Fruit fly (Drosophila melanogaster) whole organism, embryonic: ENCODE measurements around the gene CG32483.

Source experiments
- Atf6 ChIP-seq: fragments of 200-800 bp; sonication (Bioruptor generic); IDR thresholded peaks from 2 replicates; pipeline ENCODE4 v1.3.6; 2022; ENCODE audit warnings: missing biosample characterization, missing genetic modification characterization
- CG10209 ChIP-seq: fragments of 200-800 bp; sonication (Bioruptor generic); optimal IDR thresholded peaks from 3 replicates; lab custom pipeline; 2017; ENCODE audit warnings: missing biosample characterization, mild to moderate bottlenecking, missing genetic modification characterization, missing genetic modification reagents
- CG11696 ChIP-seq: fragments of 200-800 bp; sonication (Bioruptor generic); IDR thresholded peaks from 2 replicates; pipeline ENCODE4 v1.3.6; 2022; ENCODE audit warnings: missing biosample characterization, missing genetic modification characterization
- CG15011 ChIP-seq: fragments of 200-800 bp; sonication (Bioruptor generic); optimal IDR thresholded peaks from 3 replicates; lab custom pipeline; 2018; ENCODE audit warnings: missing biosample characterization, mild to moderate bottlenecking, missing genetic modification characterization
- CG1603 ChIP-seq: fragments of 200-800 bp; sonication (Bioruptor generic); optimal IDR thresholded peaks from 2 replicates; lab custom pipeline; 2019; ENCODE audit warnings: missing biosample characterization, mild to moderate bottlenecking, missing genetic modification characterization, moderate library complexity
- CG16779 ChIP-seq: fragments of 200-800 bp; sonication (Bioruptor generic); IDR thresholded peaks from 2 replicates; pipeline ENCODE4 v1.3.6; 2022; ENCODE audit warnings: missing biosample characterization, missing genetic modification characterization
- CG16815 ChIP-seq: fragments of 200-800 bp; sonication (Bioruptor generic); optimal IDR thresholded peaks from 3 replicates; lab custom pipeline; 2017; ENCODE audit warnings: missing biosample characterization, mild to moderate bottlenecking, missing genetic modification characterization
- CG17802 ChIP-seq: fragments of 200-800 bp; sonication (Bioruptor generic); optimal IDR thresholded peaks from 2 replicates; lab custom pipeline; 2018; ENCODE audit warnings: missing biosample characterization, mild to moderate bottlenecking, missing genetic modification characterization, moderate library complexity
- CG18599 ChIP-seq: fragments of 200-800 bp; sonication (Bioruptor generic); optimal IDR thresholded peaks from 3 replicates; lab custom pipeline; 2017; ENCODE audit warnings: missing biosample characterization, missing genetic modification characterization, mild to moderate bottlenecking, moderate library complexity, missing genetic modification reagents
- CG18619 ChIP-seq: fragments of 200-800 bp; sonication (Bioruptor generic); optimal IDR thresholded peaks from 3 replicates; lab custom pipeline; 2017; ENCODE audit warnings: missing biosample characterization, mild to moderate bottlenecking, missing genetic modification characterization
- CG32767 ChIP-seq: fragments of 200-800 bp; sonication (Bioruptor generic); IDR thresholded peaks from 2 replicates; pipeline ENCODE4 v1.3.6; 2022; ENCODE audit warnings: missing biosample characterization, missing genetic modification characterization
- CG43689 ChIP-seq: fragments of 200-800 bp; sonication (Bioruptor generic); IDR thresholded peaks from 2 replicates; pipeline ENCODE4 v1.3.6; 2022; ENCODE audit warnings: missing biosample characterization, missing genetic modification characterization
- CG4730 ChIP-seq: fragments of 200-800 bp; sonication (Bioruptor generic); IDR thresholded peaks from 2 replicates; pipeline ENCODE4 v1.3.6; 2022; ENCODE audit warnings: missing biosample characterization, missing genetic modification characterization
- CG7372 ChIP-seq: fragments of 200-800 bp; sonication (Bioruptor generic); IDR thresholded peaks from 2 replicates; pipeline ENCODE4 v1.3.6; 2022; ENCODE audit warnings: missing biosample characterization, missing genetic modification characterization
- CG8388 ChIP-seq: fragments of 200-800 bp; sonication (Bioruptor generic); optimal IDR thresholded peaks from 2 replicates; lab custom pipeline; 2019; ENCODE audit warnings: missing biosample characterization, mild to moderate bottlenecking, missing genetic modification characterization, moderate library complexity
- CG8765 ChIP-seq: fragments of 200-800 bp; sonication (Bioruptor generic); IDR thresholded peaks from 2 replicates; pipeline ENCODE4 v1.3.6; 2022; ENCODE audit warnings: missing biosample characterization, missing genetic modification characterization
- CG9797 ChIP-seq: fragments of 200-800 bp; sonication (Bioruptor generic); optimal IDR thresholded peaks from 3 replicates; lab custom pipeline; 2018; ENCODE audit warnings: missing biosample characterization, mild to moderate bottlenecking, missing genetic modification characterization
- CrebB ChIP-seq: fragments of 200-800 bp; sonication (Bioruptor generic); optimal IDR thresholded peaks from 3 replicates; lab custom pipeline; 2018; ENCODE audit warnings: missing biosample characterization, mild to moderate bottlenecking, missing genetic modification characterization
- E2f2 ChIP-seq: fragments of 200-800 bp; sonication (Bioruptor generic); IDR thresholded peaks from 2 replicates; pipeline ENCODE4 v1.3.6; 2022; ENCODE audit warnings: missing biosample characterization, missing genetic modification characterization
- HHEX ChIP-seq: fragments of 200-800 bp; sonication (Bioruptor generic); optimal IDR thresholded peaks from 3 replicates; lab custom pipeline; 2017; ENCODE audit warnings: missing biosample characterization, mild to moderate bottlenecking, missing genetic modification characterization, missing genetic modification reagents
- Hand ChIP-seq: fragments of 200-800 bp; sonication (Bioruptor generic); optimal IDR thresholded peaks from 2 replicates; lab custom pipeline; 2017; ENCODE audit warnings: mild to moderate bottlenecking, missing biosample characterization, missing genetic modification reagents, missing genetic modification characterization
- Hmr ChIP-seq: fragments of 200-800 bp; sonication (Bioruptor generic); optimal IDR thresholded peaks from 3 replicates; lab custom pipeline; 2017; ENCODE audit warnings: mild to moderate bottlenecking, missing biosample characterization, missing genetic modification reagents, missing genetic modification characterization
- NC2α ChIP-seq: fragments of 200-800 bp; sonication (Bioruptor generic); optimal IDR thresholded peaks from 2 replicates; lab custom pipeline; 2016; ENCODE audit warnings: missing biosample characterization, missing genetic modification characterization
- Ravus ChIP-seq: fragments of 200-800 bp; sonication (Bioruptor generic); IDR thresholded peaks from 2 replicates; pipeline ENCODE4 v1.3.6; 2022; ENCODE audit warnings: missing biosample characterization, missing genetic modification characterization
- Side ChIP-seq: fragments of 200-800 bp; sonication (Bioruptor generic); optimal IDR thresholded peaks from 2 replicates; lab custom pipeline; 2016; ENCODE audit warnings: missing biosample characterization, missing genetic modification characterization
- Sox100B ChIP-seq: fragments of 200-800 bp; sonication (Bioruptor generic); optimal IDR thresholded peaks from 3 replicates; lab custom pipeline; 2018; ENCODE audit warnings: missing biosample characterization, mild to moderate bottlenecking, missing genetic modification characterization
- Sry-δ ChIP-seq: fragments of 200-800 bp; sonication (Bioruptor generic); optimal IDR thresholded peaks from 2 replicates; lab custom pipeline; 2016; ENCODE audit warnings: missing biosample characterization, missing genetic modification characterization
- Ssrp ChIP-seq: fragments of 200-800 bp; sonication (Bioruptor generic); optimal IDR thresholded peaks from 2 replicates; lab custom pipeline; 2018; ENCODE audit warnings: missing biosample characterization, mild to moderate bottlenecking, missing genetic modification characterization, moderate library complexity
- Tbp ChIP-seq: fragments of >200 bp; optimal IDR thresholded peaks from 2 replicates; lab custom pipeline; 2018; ENCODE audit warnings: missing biosample characterization, missing genetic modification characterization
- al ChIP-seq: fragments of 200-800 bp; sonication (Bioruptor generic); IDR thresholded peaks from 2 replicates; pipeline ENCODE4 v1.3.6; 2022; ENCODE audit warnings: missing biosample characterization, missing genetic modification characterization
- br ChIP-seq: fragments of >200 bp; optimal IDR thresholded peaks from 2 replicates; lab custom pipeline; 2017
- cwo ChIP-seq: fragments of 200-800 bp; sonication (Bioruptor generic); optimal IDR thresholded peaks from 3 replicates; lab custom pipeline; 2017; ENCODE audit warnings: missing biosample characterization, missing genetic modification characterization, mild to moderate bottlenecking, moderate library complexity, missing genetic modification reagents
- esg ChIP-seq: fragments of 200-800 bp; sonication (Bioruptor generic); conservative IDR thresholded peaks from 2 replicates; pipeline ENCODE4 v1.3.6; 2022; ENCODE audit warnings: missing biosample characterization, missing genetic modification characterization
- fru ChIP-seq: fragments of >200 bp; optimal IDR thresholded peaks from 2 replicates; lab custom pipeline; 2017
- grn ChIP-seq: fragments of 200-800 bp; sonication (Bioruptor generic); optimal IDR thresholded peaks from 3 replicates; lab custom pipeline; 2017; ENCODE audit warnings: missing biosample characterization, missing genetic modification characterization
- ham ChIP-seq: fragments of 200-800 bp; sonication (Bioruptor generic); IDR thresholded peaks from 2 replicates; pipeline ENCODE4 v1.3.6; 2022; ENCODE audit warnings: missing biosample characterization, missing genetic modification characterization
- lola ChIP-seq, 3 experiments: fragments of >200 bp in 2 of 3; fragments of 200-800 bp in 1 of 3; sonication (Bioruptor generic) in 1 of 3; optimal IDR thresholded peaks; 2 replicates each; lab custom pipeline; 2017 to 2019; ENCODE audit warnings: missing biosample characterization in 3 of 3, missing genetic modification characterization in 3 of 3, mild to moderate bottlenecking in 1 of 3, moderate library complexity in 1 of 3
- nau ChIP-seq: fragments of 200-800 bp; sonication (Bioruptor generic); optimal IDR thresholded peaks from 3 replicates; lab custom pipeline; 2017; ENCODE audit warnings: missing biosample characterization, mild to moderate bottlenecking, missing genetic modification characterization, missing genetic modification reagents
- nom ChIP-seq: fragments of 200-800 bp; sonication (Bioruptor generic); optimal IDR thresholded peaks from 2 replicates; lab custom pipeline; 2017; ENCODE audit warnings: missing biosample characterization, missing genetic modification characterization, mild to moderate bottlenecking, moderate library complexity, missing genetic modification reagents
- onecut ChIP-seq: fragments of 200-800 bp; sonication (Bioruptor generic); IDR thresholded peaks from 2 replicates; pipeline ENCODE4 v1.3.6; 2022; ENCODE audit warnings: missing biosample characterization, missing genetic modification characterization
- org-1 ChIP-seq: fragments of 200-800 bp; sonication (Bioruptor generic); optimal IDR thresholded peaks from 2 replicates; lab custom pipeline; 2017; ENCODE audit warnings: missing biosample characterization, missing genetic modification characterization
- p53 ChIP-seq: fragments of 200-800 bp; sonication (Bioruptor generic); optimal IDR thresholded peaks from 2 replicates; lab custom pipeline; 2016; ENCODE audit warnings: missing biosample characterization, missing genetic modification characterization
- pho ChIP-seq: fragments of 200-800 bp; sonication (Bioruptor generic); optimal IDR thresholded peaks from 2 replicates; lab custom pipeline; 2016; ENCODE audit warnings: missing biosample characterization, missing genetic modification characterization
- repo ChIP-seq: fragments of 200-800 bp; sonication (Bioruptor generic); optimal IDR thresholded peaks from 2 replicates; lab custom pipeline; 2016; ENCODE audit warnings: missing biosample characterization, missing genetic modification characterization
- salm ChIP-seq: fragments of 200-800 bp; sonication (Bioruptor generic); optimal IDR thresholded peaks from 2 replicates; lab custom pipeline; 2018; ENCODE audit warnings: missing biosample characterization, mild to moderate bottlenecking, missing genetic modification characterization
- sim ChIP-seq: fragments of 200-800 bp; sonication (Bioruptor generic); IDR thresholded peaks from 2 replicates; pipeline ENCODE4 v1.3.6; 2022; ENCODE audit warnings: missing biosample characterization, missing genetic modification characterization
- so ChIP-seq: fragments of 200-800 bp; sonication (Bioruptor generic); IDR thresholded peaks from 3 replicates; pipeline ENCODE4 v1.3.6; 2022; ENCODE audit warnings: missing biosample characterization, missing genetic modification characterization
- sug ChIP-seq: fragments of 200-800 bp; optimal IDR thresholded peaks from 2 replicates; lab custom pipeline; 2019; ENCODE audit warnings: missing biosample characterization, mild to moderate bottlenecking, missing genetic modification characterization, moderate library complexity
- ttk ChIP-seq: fragments of 200-800 bp; sonication (Bioruptor generic); IDR thresholded peaks from 2 replicates; pipeline ENCODE4 v2.1.2; 2022; ENCODE audit warnings: missing biosample characterization, missing genetic modification characterization
- vfl ChIP-seq: fragments of 200-800 bp; sonication (Bioruptor generic); optimal IDR thresholded peaks from 2 replicates; lab custom pipeline; 2016; ENCODE audit warnings: missing biosample characterization, missing genetic modification characterization
- wor ChIP-seq: fragments of 200-800 bp; sonication (Bioruptor generic); IDR thresholded peaks from 2 replicates; pipeline ENCODE4 v1.3.6; 2022; ENCODE audit warnings: missing biosample characterization, missing genetic modification characterization

CG32483 gene

DNA sequence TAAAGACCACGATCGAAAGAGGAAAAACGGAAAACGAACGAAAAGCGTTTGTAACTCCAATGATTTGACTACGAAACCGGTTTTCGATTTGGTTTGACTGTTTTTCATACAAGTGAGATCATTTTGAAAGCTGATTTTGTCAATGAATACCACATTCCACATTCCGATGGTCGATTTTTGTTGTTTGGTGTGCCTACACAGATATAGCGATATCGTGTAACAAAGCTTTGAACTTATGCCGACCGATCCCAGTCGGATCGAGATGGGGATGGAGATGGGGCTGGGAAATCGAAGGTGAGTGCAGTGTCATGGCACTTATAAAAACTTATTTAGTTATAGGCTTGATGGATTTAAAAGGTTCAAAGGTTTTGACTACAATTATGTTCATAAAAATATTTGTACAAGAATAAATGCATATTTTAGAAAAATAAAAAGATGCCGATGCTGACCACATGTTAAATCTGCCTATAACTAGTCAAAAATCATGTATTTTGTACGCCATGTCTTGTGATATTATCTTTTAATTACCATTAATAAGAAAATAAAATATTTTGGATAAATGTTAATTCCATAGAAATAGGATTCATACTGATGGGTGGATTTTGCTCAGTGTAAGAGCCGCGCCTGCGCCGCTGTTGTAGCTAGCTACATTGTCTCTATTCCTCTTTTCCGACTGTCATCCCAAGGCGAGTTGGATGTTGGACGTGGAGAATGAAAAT is 47.6 kb downstream of the CG32483 start (continued):
- TF ChIP-seq CG18619 (GFP tag; lab: Kevin White, UChicago) = peak; percentile 51
- peak; percentile 46 for TF ChIP-seq CG15011 (GFP tag; lab: Kevin White, UChicago)
- peak; percentile 68 for TF ChIP-seq Ssrp (tag; lab: Kevin White, UChicago)
- no peak for TF ChIP-seq fru (lab: Kevin White, UChicago)
- TF ChIP-seq CG9797 (GFP tag; lab: Kevin White, UChicago) = no peak
- TF ChIP-seq salm (tag; lab: Kevin White, UChicago) = peak; percentile 26
- TF ChIP-seq Ravus (GFP tag; lab: Robert Waterston, UW) = no peak
- TF ChIP-seq CG17802 (tag; lab: Kevin White, UChicago) = no peak
- TF ChIP-seq Sry-δ (GFP tag; lab: Kevin White, UChicago) = no peak
- no peak for TF ChIP-seq CG11696 (GFP tag; lab: Robert Waterston, UW)
- TF ChIP-seq esg = peak; percentile 42
- TF ChIP-seq org-1 (GFP tag; lab: Kevin White, UChicago) = no peak
- TF ChIP-seq CG8765 (GFP tag; lab: Robert Waterston, UW) = no peak
- no peak for TF ChIP-seq pho (GFP tag; lab: Kevin White, UChicago)
- no peak for TF ChIP-seq sim
- TF ChIP-seq Atf6 (GFP tag; lab: Robert Waterston, UW) = peak; percentile 53; the same call in 1 of the 2 replicates
- peak; percentile 14; the same call in 1 of the 2 replicates for TF ChIP-seq E2f2
- TF ChIP-seq HHEX (GFP tag; lab: Kevin White, UChicago) = peak; percentile 48
- TF ChIP-seq onecut (GFP tag; lab: Robert Waterston, UW) = no peak
- TF ChIP-seq br (lab: Kevin White, UChicago) = no peak
- TF ChIP-seq cwo = no peak
- peak; percentile 50 for TF ChIP-seq CG18599
- TF ChIP-seq CG16779 (GFP tag; lab: Robert Waterston, UW) = no peak
- no peak for TF ChIP-seq repo
- no peak for TF ChIP-seq Hand
- no peak for TF ChIP-seq nau (GFP tag; lab: Kevin White, UChicago)
- TF ChIP-seq vfl (GFP tag; lab: Kevin White, UChicago) = no peak
- peak; percentile 43 for TF ChIP-seq CG16815
- TF ChIP-seq Tbp (GFP tag; lab: Kevin White, UChicago) = no peak
- no peak for TF ChIP-seq CG32767 (GFP tag; lab: Robert Waterston, UW)
- no peak for TF ChIP-seq p53 (GFP tag; lab: Kevin White, UChicago)
- TF ChIP-seq Hmr = no peak
- no peak for TF ChIP-seq Side (GFP tag; lab: Kevin White, UChicago)
- TF ChIP-seq CG7372 = no peak
- TF ChIP-seq lola (GFP tag; optimal IDR thresholded peaks at IDR 0.05; lab: Kevin White, UChicago) = peak in 1 of 3 experiments; percentile 77
- TF ChIP-seq sug = no peak
- peak; percentile 11; the same call in 1 of the 2 replicates for TF ChIP-seq al (GFP tag; lab: Robert Waterston, UW)
- TF ChIP-seq CG4730 (GFP tag; lab: Robert Waterston, UW) = peak; percentile 15; the same call in 1 of the 2 replicates
- peak; percentile 81 for TF ChIP-seq Sox100B (GFP tag; lab: Kevin White, UChicago)
- peak; percentile 48; the same call in 1 of the 3 replicates for TF ChIP-seq so (GFP tag; lab: Robert Waterston, UW)
- TF ChIP-seq wor = no peak
- 0 out of 2 replicates have a peak, but pooled peaks have one; percentile 33 for TF ChIP-seq ttk (GFP tag; lab: Robert Waterston, UW)
- no peak for TF ChIP-seq CrebB
- TF ChIP-seq ham (GFP tag; lab: Robert Waterston, UW) = no peak
- no peak for TF ChIP-seq CG10209 (GFP tag; lab: Kevin White, UChicago)
- TF ChIP-seq CG43689 (GFP tag; lab: Robert Waterston, UW) = peak; percentile 30; the same call in 1 of the 2 replicates
- TF ChIP-seq NC2α = no peak
- no peak for TF ChIP-seq CG1603 (tag; lab: Kevin White, UChicago)
- peak; percentile 51 for TF ChIP-seq grn (GFP tag; lab: Kevin White, UChicago)
- no peak for TF ChIP-seq nom (GFP tag; lab: Kevin White, UChicago)
- peak; percentile 76 for TF ChIP-seq CG8388 (GFP tag; lab: Kevin White, UChicago)
